Worm (Caenorhabditis elegans): ENCODE measurements around the gene pck-1.

The pck-1 gene

ce11 chrIII:94759-95330, 28.8 kb upstream of the pck-1 start, which contains the start of gene pat-4:
Gene pat-4, minus strand, starts transcription at chrIII:94809.
- TF ChIP-seq unc-62 (GFP tag; optimal IDR thresholded peaks at IDR 0.05 in 1 of 2) (peak in 1 of 2 experiments; percentile 55), unc-62 (tag; optimal IDR thresholded peaks at IDR 0.05) (no peak), nhr-6 (tag; optimal IDR thresholded peaks at IDR 0.05) (peak; percentile 12), zip-11 (GFP tag; IDR thresholded peaks at IDR 0.05) (no peak), mes-2 (tag; optimal IDR thresholded peaks at IDR 0.05; ENCODE audit: poor library complexity, severe bottlenecking) (peak; percentile 33), F37D6.2 (tag; optimal IDR thresholded peaks at IDR 0.05) (no peak), ama-1 (optimal IDR thresholded peaks at IDR 0.05) (no peak), pha-4 (GFP tag; IDR thresholded peaks at IDR 0.05) (0 out of 2 replicates have a peak, but pooled peaks have one; percentile 31), pha-4 (tag; optimal IDR thresholded peaks at IDR 0.05) (no peak), lim-7 (GFP tag; IDR thresholded peaks at IDR 0.05) (no peak), dve-1 (tag; optimal IDR thresholded peaks at IDR 0.05; ENCODE audit: insufficient read depth) (peak; percentile 22), mxl-2 (GFP tag; conservative IDR thresholded peaks at IDR 0.05) (no peak), daf-19 (GFP tag; conservative IDR thresholded peaks at IDR 0.05) (no peak), daf-16 (GFP tag; optimal IDR thresholded peaks at IDR 0.05) (no peak), daf-16 (tag; optimal IDR thresholded peaks at IDR 0.05) (peak; percentile 21), duxl-1 (tag; optimal IDR thresholded peaks at IDR 0.05; ENCODE audit: poor library complexity) (no peak), skn-1 (tag; optimal IDR thresholded peaks at IDR 0.05) (no peak), hif-1 (tag; optimal IDR thresholded peaks at IDR 0.05) (no peak), ces-1 (GFP tag; optimal IDR thresholded peaks at IDR 0.05) (no peak), daf-8 (GFP tag; IDR thresholded peaks at IDR 0.05) (no peak), egl-43 (GFP tag; IDR thresholded peaks at IDR 0.05) (no peak), nhr-25 (tag; optimal IDR thresholded peaks at IDR 0.05; ENCODE audit: borderline replicate concordance, insufficient read depth) (no peak), F10B5.3 (tag; optimal IDR thresholded peaks at IDR 0.05) (no peak), Y105C5A.15 (GFP tag; IDR thresholded peaks at IDR 0.05) (no peak), ceh-20 (GFP tag; IDR thresholded peaks at IDR 0.05) (no peak), hmg-1.1 (GFP tag; IDR thresholded peaks at IDR 0.05) (peak; percentile 91), mxl-3 (GFP tag; optimal IDR thresholded peaks at IDR 0.05) (peak; percentile 64), rbr-2 (tag; optimal IDR thresholded peaks at IDR 0.05) (peak; percentile 2), madf-9 (GFP tag; conservative IDR thresholded peaks at IDR 0.05) (no peak), dmd-8 (GFP tag; IDR thresholded peaks at IDR 0.05) (0 out of 2 replicates have a peak, but pooled peaks have one; percentile 28), spr-3 (GFP tag; optimal IDR thresholded peaks at IDR 0.05) (no peak), hlh-11 (tag; optimal IDR thresholded peaks at IDR 0.05) (peak; percentile 17), zfp-3 (GFP tag; conservative IDR thresholded peaks at IDR 0.05) (no peak), zag-1 (tag; optimal IDR thresholded peaks at IDR 0.05) (no peak), mep-1 (tag; optimal IDR thresholded peaks at IDR 0.05) (peak; percentile 42), aha-1 (tag) (peak; percentile 16), Y48G9A.11 (GFP tag; IDR thresholded peaks at IDR 0.05) (no peak), madf-5 (GFP tag; IDR thresholded peaks at IDR 0.05) (no peak), ctbp-1 (GFP tag; IDR thresholded peaks at IDR 0.05) (no peak), php-3 (GFP tag; IDR thresholded peaks at IDR 0.05) (no peak), T20F7.1 (GFP tag; optimal IDR thresholded peaks at IDR 0.05) (no peak), snpc-4 (tag; optimal IDR thresholded peaks at IDR 0.05) (no peak), sdz-12 (GFP tag; optimal IDR thresholded peaks at IDR 0.05) (no peak), nhr-102 (tag; optimal IDR thresholded peaks at IDR 0.05) (no peak), nhr-41 (GFP tag; IDR thresholded peaks at IDR 0.05) (no peak), unc-39 (tag; optimal IDR thresholded peaks at IDR 0.05) (no peak), lsy-2 (tag; optimal IDR thresholded peaks at IDR 0.05) (peak in 1 of 2 experiments; percentile 36), mdl-1 (tag; optimal IDR thresholded peaks at IDR 0.05) (peak in 1 of 2 experiments; percentile 39)

Measured in whole organism, L4 larva.